Worm (Caenorhabditis elegans): ENCODE results near the gene F13B12.7.

F13B12.7 gene

ce11 chrIV:10463127-10463526 is 19.5 kb downstream of the F13B12.7 start (continued):
- TF ChIP-seq nhr-11 (tag; optimal IDR thresholded peaks at IDR 0.05) (no peak), elt-1 (tag; optimal IDR thresholded peaks at IDR 0.05) (no peak), aly-2 (tag; optimal IDR thresholded peaks at IDR 0.05) (no peak), nhr-28 (tag; optimal IDR thresholded peaks at IDR 0.05) (no peak), R02D3.7 (tag; optimal IDR thresholded peaks at IDR 0.05) (no peak), ceh-28 (tag; optimal IDR thresholded peaks at IDR 0.05) (no peak)

DNA sequence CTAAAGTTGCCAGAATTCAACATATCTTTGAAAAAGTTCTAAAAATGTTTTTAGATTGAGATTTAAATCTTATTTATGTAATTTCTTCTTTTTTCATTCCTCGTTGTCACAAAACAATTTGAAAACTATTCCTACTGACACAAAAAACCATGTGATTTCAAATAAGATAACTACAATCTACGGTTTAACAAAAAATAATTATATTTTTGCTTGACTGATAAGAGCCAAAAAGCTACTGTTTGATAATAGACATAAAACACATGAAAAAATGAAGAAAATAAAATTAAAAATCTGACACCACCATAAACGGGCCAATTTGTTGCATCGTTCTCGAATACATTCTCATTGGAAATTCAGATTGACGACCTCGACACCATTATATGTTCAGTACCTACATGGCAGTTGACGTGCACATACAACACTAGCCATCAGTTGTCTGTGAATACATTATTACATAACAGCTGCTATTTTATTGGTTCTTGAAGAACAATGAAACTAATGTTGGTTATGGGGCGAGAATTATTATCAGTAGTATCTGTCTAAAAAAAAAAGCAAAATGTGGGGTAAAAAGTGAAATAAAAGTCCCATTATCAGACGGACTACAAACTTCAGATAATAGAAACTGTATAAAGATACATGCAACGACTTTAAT is 20.5 kb downstream of the F13B12.7 start, which contains the start of gene ugt-43:
Gene ugt-43 (plus strand): TSS at position 602 of the 652 bp plus-strand sequence.
- TF ChIP-seq ceh-28 (tag; optimal IDR thresholded peaks at IDR 0.05): no peak
- TF ChIP-seq pha-4 (tag; optimal IDR thresholded peaks at IDR 0.05): peak; percentile 3
- no peak for TF ChIP-seq nhr-23 (tag; optimal IDR thresholded peaks at IDR 0.05)
- TF ChIP-seq sea-2 (GFP tag; optimal IDR thresholded peaks at IDR 0.05): no peak
- TF ChIP-seq ceh-82 (tag; optimal IDR thresholded peaks at IDR 0.05): no peak
- TF ChIP-seq nfya-1 (tag; optimal IDR thresholded peaks at IDR 0.05; ENCODE audit: insufficient read depth): no peak
- TF ChIP-seq elt-2 (tag; optimal IDR thresholded peaks at IDR 0.05): peak; percentile 71
- no peak for TF ChIP-seq jun-1 (tag; optimal IDR thresholded peaks at IDR 0.05)
- no peak for TF ChIP-seq ztf-11 (tag; optimal IDR thresholded peaks at IDR 0.05)
- TF ChIP-seq fos-1 (tag; optimal IDR thresholded peaks at IDR 0.05): no peak
- TF ChIP-seq pqm-1 (tag; optimal IDR thresholded peaks at IDR 0.05): no peak
- no peak for TF ChIP-seq ceh-16 (tag; optimal IDR thresholded peaks at IDR 0.05)

DNA sequence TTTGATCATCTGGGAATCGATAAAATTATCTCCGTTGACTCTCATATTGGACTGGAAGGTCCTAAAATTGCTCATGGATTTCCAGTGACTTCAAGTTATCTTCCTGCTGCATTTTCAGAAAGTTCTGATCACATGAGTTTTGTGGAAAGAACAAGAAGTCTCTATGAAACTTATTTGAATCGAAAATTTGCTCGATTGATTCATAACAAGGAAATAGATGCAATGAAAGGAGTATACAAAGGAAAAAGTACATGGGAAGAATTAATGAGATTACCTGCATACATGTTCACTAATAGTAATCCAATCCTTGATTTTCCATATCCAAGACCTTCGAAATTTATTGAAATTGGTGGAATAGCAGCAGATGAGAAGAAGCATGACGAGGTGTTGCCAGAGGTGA is 22.2 kb downstream of the F13B12.7 start:
- no peak for TF ChIP-seq R02D3.7 (tag; optimal IDR thresholded peaks at IDR 0.05)
- TF ChIP-seq lin-39 (tag; optimal IDR thresholded peaks at IDR 0.05): no peak
- TF ChIP-seq egl-27 (tag; optimal IDR thresholded peaks at IDR 0.05): no peak
- TF ChIP-seq zag-1 (tag; optimal IDR thresholded peaks at IDR 0.05): no peak
- TF ChIP-seq ceh-16 (tag; optimal IDR thresholded peaks at IDR 0.05): no peak
- TF ChIP-seq unc-39 (tag; optimal IDR thresholded peaks at IDR 0.05): no peak
- TF ChIP-seq daf-12 (tag; optimal IDR thresholded peaks at IDR 0.05): no peak
- no peak for TF ChIP-seq nhr-237 (tag; optimal IDR thresholded peaks at IDR 0.05)
- TF ChIP-seq nfya-1 (tag; optimal IDR thresholded peaks at IDR 0.05; ENCODE audit: insufficient read depth): no peak
- TF ChIP-seq ztf-4 (tag; optimal IDR thresholded peaks at IDR 0.05): no peak
- TF ChIP-seq fkh-10 (GFP tag; optimal IDR thresholded peaks at IDR 0.05): no peak
- no peak for TF ChIP-seq mml-1 (tag; optimal IDR thresholded peaks at IDR 0.05)

ce11 chrIV:10466398-10466797 is 22.8 kb downstream of the F13B12.7 start:
- TF ChIP-seq aly-2 (tag; optimal IDR thresholded peaks at IDR 0.05) (no peak), ama-1 (optimal IDR thresholded peaks at IDR 0.05) (no peak), fos-1 (tag; optimal IDR thresholded peaks at IDR 0.05) (no peak), eor-1 (tag; optimal IDR thresholded peaks at IDR 0.05) (no peak), lin-39 (tag; optimal IDR thresholded peaks at IDR 0.05) (no peak), egl-5 (tag; optimal IDR thresholded peaks at IDR 0.05) (no peak), ceh-9 (tag; optimal IDR thresholded peaks at IDR 0.05) (no peak), elt-2 (tag; optimal IDR thresholded peaks at IDR 0.05) (peak; percentile 85), lsy-12 (tag; optimal IDR thresholded peaks at IDR 0.05) (no peak), ztf-11 (tag; optimal IDR thresholded peaks at IDR 0.05) (no peak), nfya-1 (tag; optimal IDR thresholded peaks at IDR 0.05; ENCODE audit: insufficient read depth) (no peak), pqm-1 (tag; optimal IDR thresholded peaks at IDR 0.05) (peak; percentile 84), nhr-67 (tag; optimal IDR thresholded peaks at IDR 0.05) (no peak), fkh-2 (tag; optimal IDR thresholded peaks at IDR 0.05) (no peak), nhr-12 (tag; optimal IDR thresholded peaks at IDR 0.05) (no peak), nhr-28 (tag; optimal IDR thresholded peaks at IDR 0.05) (no peak)

DNA sequence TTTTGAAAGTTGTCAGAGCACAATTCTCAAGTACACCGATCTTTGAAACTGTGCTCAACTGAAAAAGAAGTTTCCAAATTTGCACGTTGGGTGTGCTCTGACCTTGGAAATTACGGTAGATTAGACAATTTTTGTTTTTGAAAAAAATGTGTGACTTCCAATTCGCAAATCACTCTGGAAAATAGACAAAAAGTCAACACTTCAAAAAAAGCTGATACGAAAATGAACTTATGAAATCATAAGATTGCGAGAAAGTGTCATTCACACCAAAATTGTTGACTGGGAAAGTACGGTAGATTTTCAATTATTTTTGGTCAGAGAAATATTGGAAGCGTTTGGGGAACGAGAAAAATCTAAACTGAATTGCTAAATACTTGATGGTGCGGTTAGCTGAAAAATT is 23.7 kb downstream of the F13B12.7 start:
- TF ChIP-seq elt-2 (tag; optimal IDR thresholded peaks at IDR 0.05) (peak; percentile 66), elt-1 (tag; optimal IDR thresholded peaks at IDR 0.05) (no peak), fkh-10 (GFP tag; optimal IDR thresholded peaks at IDR 0.05) (no peak), nhr-77 (tag; optimal IDR thresholded peaks at IDR 0.05) (no peak), ztf-4 (tag; optimal IDR thresholded peaks at IDR 0.05) (no peak), lsy-12 (tag; optimal IDR thresholded peaks at IDR 0.05) (no peak), ceh-9 (tag; optimal IDR thresholded peaks at IDR 0.05) (no peak), snpc-4 (tag; optimal IDR thresholded peaks at IDR 0.05) (no peak), nhr-23 (tag; optimal IDR thresholded peaks at IDR 0.05) (no peak), jun-1 (tag; optimal IDR thresholded peaks at IDR 0.05) (no peak), nhr-237 (tag; optimal IDR thresholded peaks at IDR 0.05) (no peak), aly-2 (tag; optimal IDR thresholded peaks at IDR 0.05) (no peak), hmg-11 (tag; optimal IDR thresholded peaks at IDR 0.05) (no peak), ama-1 (optimal IDR thresholded peaks at IDR 0.05) (no peak), fos-1 (tag; optimal IDR thresholded peaks at IDR 0.05) (no peak), nhr-67 (tag; optimal IDR thresholded peaks at IDR 0.05) (no peak), sea-2 (GFP tag; optimal IDR thresholded peaks at IDR 0.05) (no peak), ceh-82 (tag; optimal IDR thresholded peaks at IDR 0.05) (no peak), fkh-2 (tag; optimal IDR thresholded peaks at IDR 0.05) (no peak), egl-27 (tag; optimal IDR thresholded peaks at IDR 0.05) (no peak), nhr-76 (tag; optimal IDR thresholded peaks at IDR 0.05) (no peak), R02D3.7 (tag; optimal IDR thresholded peaks at IDR 0.05) (no peak), pha-4 (tag; optimal IDR thresholded peaks at IDR 0.05) (peak; percentile 2), tbx-2 (tag; optimal IDR thresholded peaks at IDR 0.05) (no peak), pqm-1 (tag; optimal IDR thresholded peaks at IDR 0.05) (peak; percentile 2)

Measured in whole organism, L3 larva.